Worm (Caenorhabditis elegans): ENCODE measurements around the gene cysl-2.

DNA sequence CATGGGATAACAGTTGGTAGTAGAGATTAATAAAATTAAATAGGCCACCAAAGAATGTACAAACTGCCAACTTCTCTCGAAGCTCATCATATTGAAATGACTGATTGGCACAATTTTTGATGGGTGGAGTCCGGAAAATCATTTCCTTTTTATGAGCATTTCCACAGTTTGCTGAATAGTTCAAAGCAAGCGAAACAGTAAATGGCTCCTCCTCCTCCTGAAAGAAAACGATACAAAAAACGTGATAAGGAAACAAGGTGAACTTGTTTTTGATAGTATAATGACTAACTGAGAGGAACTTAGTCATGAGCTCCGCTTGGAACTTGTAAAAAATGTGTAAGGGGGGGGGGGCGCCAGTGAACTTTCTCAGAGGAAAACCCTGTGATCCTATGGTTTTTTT, 20.8 kb upstream of the cysl-2 start, which contains the start of gene K10H10.9:
- no peak for TF ChIP-seq unc-62 (GFP tag; optimal IDR thresholded peaks at IDR 0.05)
- TF ChIP-seq ceh-82 (tag; optimal IDR thresholded peaks at IDR 0.05): no peak
- TF ChIP-seq alr-1 (tag; optimal IDR thresholded peaks at IDR 0.05): no peak
- no peak for TF ChIP-seq lsy-2 (tag; optimal IDR thresholded peaks at IDR 0.05)
- no peak for TF ChIP-seq nhr-6 (tag; optimal IDR thresholded peaks at IDR 0.05)
- no peak for TF ChIP-seq nhr-12 (tag; optimal IDR thresholded peaks at IDR 0.05)

Data from whole organism, L2 larva.